Worm (Caenorhabditis elegans): ENCODE data around the gene F32E10.8.

DNA sequence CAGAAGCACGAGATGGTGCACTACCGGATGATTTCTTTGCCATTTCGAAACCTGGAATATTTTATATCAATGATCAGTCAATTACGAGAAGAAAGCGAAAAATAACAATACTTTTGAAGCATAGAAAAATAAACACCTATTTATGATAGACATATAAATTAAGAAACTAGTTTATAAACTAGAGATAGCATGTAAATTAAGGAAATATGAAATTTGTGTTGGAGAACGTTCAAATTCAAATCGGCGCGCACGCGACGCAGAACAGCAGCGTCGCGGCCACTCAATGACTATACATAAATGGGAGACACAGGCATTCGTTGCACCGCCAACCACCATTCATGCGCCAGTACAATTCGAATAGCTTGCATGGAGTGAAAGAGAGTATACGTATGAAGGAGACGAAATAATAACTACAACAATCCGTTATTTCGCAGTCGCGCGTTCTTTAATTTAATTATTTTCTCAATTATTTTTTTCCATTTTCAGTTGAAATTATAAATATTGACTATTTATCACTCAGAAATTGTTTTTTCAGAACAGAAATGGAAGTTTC lies 12.7 kb downstream of the F32E10.8 start, which contains the start of the genes cec-5 and nol-10:
- TF ChIP-seq ztf-11 (tag; optimal IDR thresholded peaks at IDR 0.05) (peak in 1 of 2 experiments; percentile 29), egl-27 (tag; optimal IDR thresholded peaks at IDR 0.05) (peak in 1 of 2 experiments; percentile 33), ama-1 (optimal IDR thresholded peaks at IDR 0.05) (no peak), sptf-1 (tag; optimal IDR thresholded peaks at IDR 0.05) (no peak), mdl-1 (tag; optimal IDR thresholded peaks at IDR 0.05) (peak in 1 of 2 experiments; percentile 68), efl-1 (optimal IDR thresholded peaks at IDR 0.05) (peak; percentile 78 to 81), efl-1 (GFP tag; optimal IDR thresholded peaks at IDR 0.05 in 1 of 2) (peak; percentile 75 to 96), snpc-4 (tag; optimal IDR thresholded peaks at IDR 0.05) (peak; percentile 34), elt-2 (tag; optimal IDR thresholded peaks at IDR 0.05) (peak; percentile 48), ceh-88 (GFP tag; IDR thresholded peaks at IDR 0.05) (no peak)

Data from whole organism, L1 larva.